Worm (Caenorhabditis elegans): Measurements from ENCODE around the gene coa-4.

The coa-4 gene

ce11 chrIV:9321039-9321851 is 14.2 kb downstream of the coa-4 start, which contains the start of the genes F49C12.12 and vha-17 (continued):
- no peak for TF ChIP-seq F49E8.2 (tag; optimal IDR thresholded peaks at IDR 0.05; ENCODE audit: borderline replicate concordance)
- no peak for TF ChIP-seq ZK546.5 (tag; optimal IDR thresholded peaks at IDR 0.05)
- no peak for TF ChIP-seq daf-16 (GFP tag; optimal IDR thresholded peaks at IDR 0.05)
- TF ChIP-seq daf-16 (tag; optimal IDR thresholded peaks at IDR 0.05): peak; percentile 55
- TF ChIP-seq fkh-10 (GFP tag; optimal IDR thresholded peaks at IDR 0.05): no peak
- peak; percentile 70 for TF ChIP-seq T20F7.1 (GFP tag; optimal IDR thresholded peaks at IDR 0.05)
- TF ChIP-seq pqm-1 (tag; optimal IDR thresholded peaks at IDR 0.05): peak; percentile 33
- TF ChIP-seq aha-1 (tag): no peak
- peak; percentile 19 for TF ChIP-seq nhr-28 (tag; optimal IDR thresholded peaks at IDR 0.05)
- TF ChIP-seq lin-13 (GFP tag; optimal IDR thresholded peaks at IDR 0.05): no peak
- no peak for TF ChIP-seq zip-11 (GFP tag; IDR thresholded peaks at IDR 0.05)
- peak; percentile 7 for TF ChIP-seq dpl-1 (GFP tag; optimal IDR thresholded peaks at IDR 0.05)
- TF ChIP-seq spr-1 (tag; optimal IDR thresholded peaks at IDR 0.05): no peak
- no peak for TF ChIP-seq mxl-2 (GFP tag; conservative IDR thresholded peaks at IDR 0.05)
- no peak for TF ChIP-seq nhr-76 (tag; optimal IDR thresholded peaks at IDR 0.05)
- TF ChIP-seq zag-1 (tag; optimal IDR thresholded peaks at IDR 0.05): no peak

- TF ChIP-seq unc-62 (GFP tag; optimal IDR thresholded peaks at IDR 0.05 in 1 of 2) (peak in 1 of 2 experiments; percentile 51), unc-62 (tag; optimal IDR thresholded peaks at IDR 0.05) (no peak), arid-1 (GFP tag; conservative IDR thresholded peaks at IDR 0.05) (0 out of 2 replicates have a peak, but pooled peaks have one; percentile 41), daf-16 (GFP tag; optimal IDR thresholded peaks at IDR 0.05) (no peak), daf-16 (tag; optimal IDR thresholded peaks at IDR 0.05) (peak; percentile 18), gei-8 (GFP tag; optimal IDR thresholded peaks at IDR 0.05) (peak; percentile 30), Y105C5A.15 (GFP tag; IDR thresholded peaks at IDR 0.05) (0 out of 2 replicates have a peak, but pooled peaks have one; percentile 40), set-16 (GFP tag; IDR thresholded peaks at IDR 0.05) (no peak), nhr-25 (tag; optimal IDR thresholded peaks at IDR 0.05; ENCODE audit: borderline replicate concordance, insufficient read depth) (no peak), ama-1 (optimal IDR thresholded peaks at IDR 0.05) (peak; percentile 31), daf-12 (tag; optimal IDR thresholded peaks at IDR 0.05) (no peak), Y48G9A.11 (GFP tag; IDR thresholded peaks at IDR 0.05) (0 out of 2 replicates have a peak, but pooled peaks have one; percentile 30)
These were observed 15.4 kb downstream of the coa-4 start for ce11 chrIV:9320023-9320422.

ce11 chrIV:9319080-9319479 is 16.3 kb downstream of the coa-4 start, which contains the start of the genes F49C12.11 and nemt-1:
Gene F49C12.11, plus strand, starts transcription at chrIV:9319380.
Gene nemt-1, minus strand, starts transcription at chrIV:9319439.
- TF ChIP-seq ctbp-1 (GFP tag; IDR thresholded peaks at IDR 0.05) (no peak), F44E2.7 (GFP tag; IDR thresholded peaks at IDR 0.05) (no peak), ceh-28 (tag; optimal IDR thresholded peaks at IDR 0.05) (no peak), dmd-8 (GFP tag; IDR thresholded peaks at IDR 0.05) (no peak), egl-43 (GFP tag; IDR thresholded peaks at IDR 0.05) (no peak), ZK337.2 (GFP tag; IDR thresholded peaks at IDR 0.05) (no peak), vab-7 (GFP tag; IDR thresholded peaks at IDR 0.05) (no peak), lin-29 (GFP tag; IDR thresholded peaks at IDR 0.05) (no peak), ztf-11 (tag; optimal IDR thresholded peaks at IDR 0.05) (no peak)

ce11 chrIV:9318147-9318546 is 17.3 kb downstream of the coa-4 start:
- TF ChIP-seq nhr-42 (GFP tag; IDR thresholded peaks at IDR 0.05) (no peak), nhr-28 (tag; optimal IDR thresholded peaks at IDR 0.05) (no peak), dpl-1 (GFP tag; optimal IDR thresholded peaks at IDR 0.05) (no peak), nhr-25 (tag; optimal IDR thresholded peaks at IDR 0.05; ENCODE audit: borderline replicate concordance, insufficient read depth) (no peak), snpc-1.2 (GFP tag; IDR thresholded peaks at IDR 0.05) (no peak), unc-39 (tag; optimal IDR thresholded peaks at IDR 0.05) (no peak), aha-1 (tag) (peak; percentile 75), lin-29 (GFP tag; IDR thresholded peaks at IDR 0.05) (no peak), daf-12 (tag; optimal IDR thresholded peaks at IDR 0.05) (no peak), ceh-28 (tag; optimal IDR thresholded peaks at IDR 0.05) (no peak), lin-38 (GFP tag; IDR thresholded peaks at IDR 0.05) (peak; percentile 55), vab-7 (GFP tag; IDR thresholded peaks at IDR 0.05) (no peak), ceh-44 (GFP tag; IDR thresholded peaks at IDR 0.05) (no peak), pha-4 (GFP tag; IDR thresholded peaks at IDR 0.05) (no peak; the same call in 1 of the 2 replicates), pha-4 (tag; optimal IDR thresholded peaks at IDR 0.05) (no peak), dmd-8 (GFP tag; IDR thresholded peaks at IDR 0.05) (no peak), daf-8 (GFP tag; IDR thresholded peaks at IDR 0.05) (no peak), rbr-2 (tag; optimal IDR thresholded peaks at IDR 0.05) (no peak)

Data from whole organism, L4 larva.